Worm (Caenorhabditis elegans) whole organism, L3 larva: ENCODE measurements around the gene let-721.

ENCODE experiments used
- ZK546.5 ChIP-seq: sonication (generic microtip); optimal IDR thresholded peaks from 2 replicates; lab custom pipeline; 2017; ENCODE audit warnings: missing biosample characterization, missing genetic modification characterization
- ama-1 ChIP-seq: fragments of 150-350 bp; optimal IDR thresholded peaks from 2 replicates; lab custom pipeline; 2018
- fos-1 ChIP-seq: fragments of 150-350 bp; optimal IDR thresholded peaks from 2 replicates; lab custom pipeline; 2014; ENCODE audit warnings: missing biosample characterization, missing genetic modification characterization
- jun-1 ChIP-seq: fragments of 150-350 bp; optimal IDR thresholded peaks from 2 replicates; lab custom pipeline; 2014; ENCODE audit warnings: missing biosample characterization, missing genetic modification reagents, missing genetic modification characterization
- lin-39 ChIP-seq: fragments of 150-350 bp; optimal IDR thresholded peaks from 2 replicates; lab custom pipeline; 2018; ENCODE audit warnings: missing biosample characterization, missing genetic modification reagents, missing genetic modification characterization
- nfya-1 ChIP-seq: sonication (generic microtip); optimal IDR thresholded peaks from 2 replicates; lab custom pipeline; 2017; ENCODE audit warnings: missing genetic modification characterization, mild to moderate bottlenecking, missing compliant biosample characterization, antibody characterized with exemption, moderate library complexity; ENCODE audit not compliant: insufficient read depth
- nhr-237 ChIP-seq: fragments of 150-350 bp; optimal IDR thresholded peaks from 2 replicates; lab custom pipeline; 2014; ENCODE audit warnings: missing biosample characterization, missing genetic modification characterization
- nhr-76 ChIP-seq: fragments of 150-350 bp; sonication (generic microtip); optimal IDR thresholded peaks from 5 replicates; lab custom pipeline; 2014; ENCODE audit warnings: missing biosample characterization, missing genetic modification characterization
- pqm-1 ChIP-seq: fragments of 150-350 bp; optimal IDR thresholded peaks from 2 replicates; lab custom pipeline; 2017; ENCODE audit warnings: missing biosample characterization, missing genetic modification characterization, inconsistent platforms
- zag-1 ChIP-seq: fragments of 150-350 bp; optimal IDR thresholded peaks from 2 replicates; lab custom pipeline; 2014; ENCODE audit warnings: missing biosample characterization, missing genetic modification characterization

ce11 chrIII:6449854-6450253 lies 3.1 kb upstream of the let-721 start:
- TF ChIP-seq fos-1 (tag; lab: Kevin White, UChicago) (no peak), ZK546.5 (tag; lab: Kevin White, UChicago) (no peak), pqm-1 (tag; lab: Kevin White, UChicago) (no peak), jun-1 (tag; lab: Kevin White, UChicago) (no peak), nfya-1 (tag; lab: Kevin White, UChicago) (no peak), zag-1 (tag; lab: Kevin White, UChicago) (no peak), nhr-76 (no peak), lin-39 (tag; lab: Kevin White, UChicago) (no peak), ama-1 (no peak), nhr-237 (tag; lab: Kevin White, UChicago) (no peak)
